Worm (Caenorhabditis elegans) whole organism, L2 larva: ENCODE data around the gene F17C11.4.

ENCODE experiments used
- ZK546.5 ChIP-seq: sonication (generic microtip); optimal IDR thresholded peaks from 2 replicates; lab custom pipeline; 2017; ENCODE audit warnings: missing biosample characterization, missing genetic modification characterization
- aly-2 ChIP-seq: fragments of 150-350 bp; optimal IDR thresholded peaks from 2 replicates; lab custom pipeline; 2014; ENCODE audit warnings: missing biosample characterization, missing genetic modification characterization
- dmd-4 ChIP-seq: sonication (generic microtip); optimal IDR thresholded peaks from 2 replicates; lab custom pipeline; 2017; ENCODE audit warnings: missing biosample characterization, missing genetic modification characterization
- elt-3 ChIP-seq: sonication (generic microtip); optimal IDR thresholded peaks from 2 replicates; lab custom pipeline; 2017; ENCODE audit warnings: missing biosample characterization, missing genetic modification characterization
- mdl-1 ChIP-seq, 2 experiments: fragments of 150-350 bp in 1 of 2; sonication (generic microtip) in 1 of 2; optimal IDR thresholded peaks; 2 replicates each; lab custom pipeline; 2017; ENCODE audit warnings: missing biosample characterization in 2 of 2, missing genetic modification characterization in 2 of 2
- nhr-12 ChIP-seq: fragments of 150-350 bp; optimal IDR thresholded peaks from 2 replicates; lab custom pipeline; 2014; ENCODE audit warnings: missing biosample characterization, missing genetic modification characterization
- sem-4 ChIP-seq: fragments of 150-350 bp; optimal IDR thresholded peaks from 2 replicates; lab custom pipeline; 2014; ENCODE audit warnings: missing biosample characterization, missing genetic modification reagents, missing genetic modification characterization
- unc-62 ChIP-seq: fragments of 150-350 bp; optimal IDR thresholded peaks from 2 replicates; lab custom pipeline; 2014; ENCODE audit warnings: missing biosample characterization, missing genetic modification reagents, missing genetic modification characterization

DNA sequence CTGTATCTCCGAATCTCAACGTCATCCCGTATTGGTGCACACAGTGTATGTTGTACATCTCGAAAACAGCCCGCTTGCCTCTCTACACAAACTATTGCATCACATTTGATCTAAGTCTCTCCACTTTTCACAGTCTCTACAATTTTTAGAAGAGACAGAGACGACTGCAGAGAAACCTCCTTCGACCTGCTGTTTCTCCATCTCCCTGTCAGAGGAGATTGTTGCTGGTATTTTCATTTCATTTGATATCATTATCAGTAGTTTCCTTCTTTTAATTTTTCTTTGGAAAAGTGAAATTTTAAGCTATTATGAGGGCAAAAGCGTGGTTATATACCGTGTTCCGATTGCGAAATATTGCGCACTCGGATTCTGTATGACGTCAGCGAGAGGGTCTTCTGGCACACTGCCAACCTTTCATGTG lies 11.1 kb upstream of the F17C11.4 start:
- TF ChIP-seq elt-3 (tag; lab: Kevin White, UChicago) (no peak), ZK546.5 (tag; lab: Kevin White, UChicago) (no peak), aly-2 (tag; lab: Kevin White, UChicago) (no peak), sem-4 (tag; lab: Kevin White, UChicago) (no peak), nhr-12 (tag; lab: Kevin White, UChicago) (no peak), unc-62 (no peak), dmd-4 (no peak), mdl-1 (tag; optimal IDR thresholded peaks at IDR 0.05; lab: Kevin White, UChicago) (peak in 1 of 2 experiments; percentile 24)
